Worm (Caenorhabditis elegans) whole organism, L2 larva: ENCODE measurements around the gene ipla-1.

ENCODE experiments used
- C34F6.9 ChIP-seq: fragments of 150-350 bp; optimal IDR thresholded peaks from 2 replicates; lab custom pipeline; 2014; ENCODE audit warnings: missing biosample characterization, missing genetic modification characterization
- R02D3.7 ChIP-seq: fragments of 150-350 bp; optimal IDR thresholded peaks from 2 replicates; lab custom pipeline; 2014; ENCODE audit warnings: missing biosample characterization, missing genetic modification characterization
- Y55F3AM.14 ChIP-seq: fragments of 200-800 bp; sonication (Bioruptor generic); optimal IDR thresholded peaks from 2 replicates; lab custom pipeline; 2018; ENCODE audit warnings: mild to moderate bottlenecking, missing genetic modification characterization, missing compliant biosample characterization
- ZK546.5 ChIP-seq: sonication (generic microtip); optimal IDR thresholded peaks from 2 replicates; lab custom pipeline; 2017; ENCODE audit warnings: missing biosample characterization, missing genetic modification characterization
- alr-1 ChIP-seq: fragments of 150-350 bp; optimal IDR thresholded peaks from 2 replicates; lab custom pipeline; 2014; ENCODE audit warnings: missing biosample characterization, missing genetic modification characterization
- ama-1 ChIP-seq: fragments of 150-350 bp; optimal IDR thresholded peaks from 2 replicates; lab custom pipeline; 2018; ENCODE audit warnings: inconsistent platforms
- ceh-82 ChIP-seq: fragments of 150-350 bp; optimal IDR thresholded peaks from 2 replicates; lab custom pipeline; 2014; ENCODE audit warnings: missing biosample characterization, missing genetic modification characterization
- crh-2 ChIP-seq: sonication (generic microtip); optimal IDR thresholded peaks from 2 replicates; lab custom pipeline; 2017; ENCODE audit warnings: missing biosample characterization, missing genetic modification characterization
- dmd-4 ChIP-seq: sonication (generic microtip); optimal IDR thresholded peaks from 2 replicates; lab custom pipeline; 2017; ENCODE audit warnings: missing biosample characterization, missing genetic modification characterization
- elt-1 ChIP-seq: fragments of 150-350 bp; optimal IDR thresholded peaks from 2 replicates; lab custom pipeline; 2014; ENCODE audit warnings: missing biosample characterization, missing genetic modification characterization
- elt-3 ChIP-seq: sonication (generic microtip); optimal IDR thresholded peaks from 2 replicates; lab custom pipeline; 2017; ENCODE audit warnings: missing biosample characterization, missing genetic modification characterization
- lin-11 ChIP-seq: fragments of 150-350 bp; sonication (generic microtip); optimal IDR thresholded peaks from 2 replicates; lab custom pipeline; 2014; ENCODE audit warnings: missing biosample characterization, missing genetic modification characterization, inconsistent platforms, mixed read lengths
- lin-39 ChIP-seq: fragments of 150-350 bp; optimal IDR thresholded peaks from 2 replicates; lab custom pipeline; 2014; ENCODE audit warnings: missing biosample characterization, missing genetic modification reagents, missing genetic modification characterization
- lsy-2 ChIP-seq, 2 experiments: fragments of 150-350 bp in 1 of 2; sonication (generic microtip) in 1 of 2; optimal IDR thresholded peaks; 2 replicates each; lab custom pipeline; 2014 to 2017; ENCODE audit warnings: missing biosample characterization in 2 of 2, missing genetic modification characterization in 2 of 2
- mab-5 ChIP-seq: fragments of 150-350 bp; optimal IDR thresholded peaks from 2 replicates; lab custom pipeline; 2014; ENCODE audit warnings: missing biosample characterization, missing genetic modification characterization
- mdl-1 ChIP-seq, 2 experiments: fragments of 150-350 bp in 1 of 2; sonication (generic microtip) in 1 of 2; optimal IDR thresholded peaks; 2 replicates each; lab custom pipeline; 2017; ENCODE audit warnings: missing biosample characterization in 2 of 2, missing genetic modification characterization in 2 of 2
- nhr-11 ChIP-seq: fragments of 150-350 bp; optimal IDR thresholded peaks from 2 replicates; lab custom pipeline; 2014; ENCODE audit warnings: missing biosample characterization, missing genetic modification characterization
- nhr-12 ChIP-seq: fragments of 150-350 bp; optimal IDR thresholded peaks from 2 replicates; lab custom pipeline; 2014; ENCODE audit warnings: missing biosample characterization, missing genetic modification characterization
- nhr-129 ChIP-seq: fragments of 150-350 bp; optimal IDR thresholded peaks from 2 replicates; lab custom pipeline; 2014; ENCODE audit warnings: missing biosample characterization, missing genetic modification characterization
- nhr-21 ChIP-seq: fragments of 150-350 bp; optimal IDR thresholded peaks from 2 replicates; lab custom pipeline; 2014; ENCODE audit warnings: missing biosample characterization, missing genetic modification characterization
- nhr-237 ChIP-seq: fragments of 150-350 bp; optimal IDR thresholded peaks from 2 replicates; lab custom pipeline; 2014; ENCODE audit warnings: missing biosample characterization, missing genetic modification characterization
- nhr-25 ChIP-seq: fragments of 150-350 bp; sonication (generic microtip); optimal IDR thresholded peaks from 3 replicates; lab custom pipeline; 2014; ENCODE audit warnings: missing biosample characterization, missing genetic modification characterization
- nhr-77 ChIP-seq: fragments of 150-350 bp; optimal IDR thresholded peaks from 2 replicates; lab custom pipeline; 2014; ENCODE audit warnings: missing biosample characterization, missing genetic modification characterization
- sem-4 ChIP-seq: fragments of 150-350 bp; optimal IDR thresholded peaks from 2 replicates; lab custom pipeline; 2014; ENCODE audit warnings: missing biosample characterization, missing genetic modification reagents, missing genetic modification characterization
- skn-1 ChIP-seq: sonication (generic microtip); optimal IDR thresholded peaks from 2 replicates; lab custom pipeline; 2017; ENCODE audit warnings: missing biosample characterization, missing genetic modification characterization
- snpc-4 ChIP-seq: fragments of 150-350 bp; optimal IDR thresholded peaks from 2 replicates; lab custom pipeline; 2014; ENCODE audit warnings: missing biosample characterization, missing genetic modification characterization
- unc-39 ChIP-seq: fragments of 150-350 bp; optimal IDR thresholded peaks from 2 replicates; lab custom pipeline; 2014; ENCODE audit warnings: missing biosample characterization, missing genetic modification characterization
- unc-55 ChIP-seq: fragments of 150-350 bp; sonication (generic microtip); optimal IDR thresholded peaks from 3 replicates; lab custom pipeline; 2014; ENCODE audit warnings: missing biosample characterization, missing genetic modification reagents, missing genetic modification characterization
- unc-62 ChIP-seq: fragments of 150-350 bp; optimal IDR thresholded peaks from 2 replicates; lab custom pipeline; 2014; ENCODE audit warnings: missing biosample characterization, missing genetic modification reagents, missing genetic modification characterization
- zag-1 ChIP-seq: fragments of 150-350 bp; optimal IDR thresholded peaks from 2 replicates; lab custom pipeline; 2014; ENCODE audit warnings: missing biosample characterization, missing genetic modification characterization
- ztf-1 ChIP-seq: fragments of 200-800 bp; sonication (Bioruptor generic); conservative IDR thresholded peaks from 2 replicates; pipeline ENCODE4 v1.3.6; 2022; ENCODE audit warnings: missing genetic modification characterization, missing compliant biosample characterization
- ztf-11 ChIP-seq: sonication (generic microtip); optimal IDR thresholded peaks from 2 replicates; lab custom pipeline; 2017; ENCODE audit warnings: missing biosample characterization, missing genetic modification characterization
- ztf-4 ChIP-seq: fragments of 150-350 bp; optimal IDR thresholded peaks from 2 replicates; lab custom pipeline; 2014; ENCODE audit warnings: missing biosample characterization, missing genetic modification characterization

ipla-1 gene

DNA sequence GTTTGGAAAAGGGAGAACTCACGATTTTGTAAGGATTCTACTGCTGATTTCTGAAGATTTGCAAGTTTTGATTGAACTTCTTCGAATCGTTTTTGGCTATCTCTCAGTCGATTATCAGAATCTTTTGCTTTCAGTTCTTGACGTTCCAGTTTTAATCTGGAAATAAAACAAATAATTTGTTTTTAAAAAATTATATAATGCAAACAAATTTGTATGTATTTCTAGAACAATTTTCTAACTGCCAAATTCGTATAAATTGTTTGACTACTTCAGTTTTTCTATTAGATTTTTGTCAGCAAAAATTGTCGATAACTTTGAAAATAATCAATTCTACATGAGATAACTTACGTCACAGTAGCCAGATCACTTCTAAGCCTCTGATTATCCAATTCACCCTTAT, 30.3 kb upstream of the ipla-1 start:
- TF ChIP-seq crh-2 (no peak), ztf-11 (tag; lab: Kevin White, UChicago) (no peak), nhr-12 (tag; lab: Kevin White, UChicago) (no peak), mab-5 (no peak), C34F6.9 (no peak)
- TF ChIP-seq, all 48 proteins: peak for 0

DNA sequence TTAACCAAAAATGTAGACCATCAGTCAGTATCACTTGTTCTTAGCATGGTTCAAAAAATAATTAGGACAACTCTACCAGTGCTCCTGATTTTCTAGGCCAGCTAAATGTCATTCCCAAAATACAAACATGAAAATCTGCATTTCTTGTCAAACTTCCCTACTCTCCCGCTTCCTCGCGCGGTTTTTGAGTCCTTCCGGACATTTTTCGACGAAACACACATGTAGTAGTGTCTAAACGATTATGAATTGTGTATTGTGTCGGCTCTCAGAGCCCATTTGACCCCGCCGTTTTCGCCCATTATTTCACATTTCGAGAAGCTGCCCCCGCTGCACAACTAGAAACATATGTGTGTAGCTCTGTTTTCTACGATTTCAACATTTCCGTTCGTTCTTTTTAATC, 25.4 kb upstream of the ipla-1 start, which contains the start of gene F35D11.1:
Gene F35D11.1 (plus strand): TSS at position 301 of the 400 bp plus-strand sequence.
- TF ChIP-seq elt-1 (tag; lab: Kevin White, UChicago) (no peak), zag-1 (tag; lab: Kevin White, UChicago) (no peak), crh-2 (no peak), alr-1 (tag; lab: Kevin White, UChicago) (no peak), Y55F3AM.14 (GFP tag; lab: Kevin White, UChicago) (no peak), dmd-4 (tag; lab: Kevin White, UChicago) (no peak), unc-62 (GFP tag; lab: Kevin White, UChicago) (no peak), sem-4 (no peak)

DNA sequence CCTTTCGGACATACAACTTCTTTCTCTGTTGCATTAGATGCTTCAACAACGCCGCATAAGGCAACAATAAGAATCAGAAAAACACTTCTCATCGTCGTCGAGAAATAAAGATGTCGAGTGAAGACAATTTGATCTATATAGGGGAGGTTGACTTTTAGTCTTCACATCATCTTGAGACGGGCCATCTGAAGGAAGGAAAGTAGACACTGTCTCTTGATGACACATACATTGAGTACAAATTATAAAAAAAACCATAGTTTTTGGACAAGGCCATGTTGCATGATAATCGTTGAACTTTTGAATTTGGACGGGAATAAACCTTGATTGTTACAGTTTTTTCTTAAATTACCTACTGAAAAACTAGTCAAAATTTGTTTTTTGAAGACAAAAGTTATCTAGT, 20.5 kb upstream of the ipla-1 start, which contains the start of gene clec-139:
Gene clec-139 (minus strand): TSS at position 101 of the 400 bp plus-strand sequence.
- no peak for TF ChIP-seq ZK546.5 (tag; lab: Kevin White, UChicago)
- no peak for TF ChIP-seq elt-3 (tag; lab: Kevin White, UChicago)
- no peak for TF ChIP-seq ztf-11 (tag; lab: Kevin White, UChicago)
- no peak for TF ChIP-seq snpc-4 (tag; lab: Kevin White, UChicago)
- no peak for TF ChIP-seq nhr-77 (tag; lab: Kevin White, UChicago)

DNA sequence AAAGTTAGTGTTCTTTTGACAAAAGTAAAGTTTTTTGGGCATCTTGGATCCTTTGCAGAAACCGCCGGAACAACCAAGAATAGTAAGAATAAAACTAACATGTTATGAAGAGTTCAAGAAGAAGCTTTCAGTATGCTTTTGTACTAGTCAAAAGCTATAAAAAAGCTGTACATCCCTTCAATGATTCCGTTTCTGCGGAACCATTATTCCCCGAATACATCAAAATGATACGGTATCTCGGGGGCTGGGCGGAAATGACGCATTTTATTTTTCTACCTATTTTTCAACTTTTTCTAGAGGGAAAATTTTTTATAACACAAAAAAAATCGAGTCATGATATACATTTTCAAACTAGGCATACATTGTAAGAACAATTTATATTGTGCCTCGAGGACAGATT, 18.5 kb upstream of the ipla-1 start, which contains the start of gene clec-138:
Gene clec-138 (minus strand): TSS at position 101 of the 400 bp plus-strand sequence.
- TF ChIP-seq lsy-2 (tag; optimal IDR thresholded peaks at IDR 0.05; lab: Kevin White, UChicago) (no peak), crh-2 (no peak), ama-1 (lab: Kevin White, UChicago) (no peak), lin-11 (tag; lab: Kevin White, UChicago) (no peak), alr-1 (tag; lab: Kevin White, UChicago) (no peak), unc-55 (no peak), unc-62 (GFP tag; lab: Kevin White, UChicago) (no peak), nhr-25 (tag; lab: Kevin White, UChicago) (no peak), skn-1 (tag; lab: Kevin White, UChicago) (no peak), lin-39 (tag; lab: Kevin White, UChicago) (no peak), mdl-1 (tag; optimal IDR thresholded peaks at IDR 0.05; lab: Kevin White, UChicago) (no peak), R02D3.7 (tag; lab: Kevin White, UChicago) (no peak), ztf-11 (tag; lab: Kevin White, UChicago) (no peak), elt-1 (tag; lab: Kevin White, UChicago) (no peak), nhr-11 (tag; lab: Kevin White, UChicago) (no peak), sem-4 (no peak), C34F6.9 (no peak), nhr-21 (no peak)

DNA sequence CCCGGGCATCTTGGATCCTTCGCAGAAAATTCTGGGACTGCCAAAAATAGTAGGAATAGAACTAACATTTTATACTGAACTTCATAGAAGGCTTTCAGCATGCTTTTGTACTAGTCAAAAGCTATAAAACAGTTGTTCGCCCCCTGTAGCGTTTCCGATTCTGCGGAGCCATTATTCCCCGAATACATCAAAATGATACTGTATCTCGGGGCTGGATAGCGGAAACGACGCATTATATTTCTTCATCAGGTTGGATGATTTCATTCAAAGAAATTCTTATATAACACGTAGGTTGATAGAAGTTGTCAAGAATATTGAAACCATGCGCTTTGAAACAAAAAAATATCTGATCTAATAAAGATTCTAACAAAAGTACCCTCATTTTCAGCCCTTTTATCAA, 16.8 kb upstream of the ipla-1 start, which contains the start of gene clec-137:
Gene clec-137 (minus strand): TSS at position 101 of the 400 bp plus-strand sequence.
- TF ChIP-seq nhr-237 (tag; lab: Kevin White, UChicago) (no peak), nhr-12 (tag; lab: Kevin White, UChicago) (no peak), sem-4 (no peak), unc-39 (tag; lab: Kevin White, UChicago) (no peak)

DNA sequence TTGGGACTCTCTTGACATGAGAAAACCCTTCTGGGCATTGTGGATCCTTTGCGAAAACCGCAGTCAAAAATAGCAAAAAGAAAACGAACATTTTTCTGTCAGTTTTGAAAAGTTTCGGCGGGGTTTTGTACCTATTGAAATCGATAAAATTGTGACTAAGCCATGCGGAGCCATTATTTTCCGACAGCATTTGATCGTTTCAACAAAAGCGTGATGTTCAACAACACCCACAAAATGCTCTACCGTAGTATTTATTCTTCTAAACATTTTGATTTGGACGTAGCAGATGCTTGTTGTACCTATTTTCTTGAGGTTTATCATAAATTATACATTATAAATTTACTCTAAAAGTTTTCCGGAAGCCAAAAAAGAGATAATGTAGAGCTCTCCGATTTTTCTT, 15.3 kb upstream of the ipla-1 start, which contains the start of gene clec-136:
Gene clec-136 (minus strand): TSS at position 101 of the 400 bp plus-strand sequence.
- TF ChIP-seq ztf-4 (tag; lab: Kevin White, UChicago) = no peak
- no peak for TF ChIP-seq snpc-4 (tag; lab: Kevin White, UChicago)
- no peak for TF ChIP-seq nhr-25 (tag; lab: Kevin White, UChicago)
- TF ChIP-seq ceh-82 = no peak

DNA sequence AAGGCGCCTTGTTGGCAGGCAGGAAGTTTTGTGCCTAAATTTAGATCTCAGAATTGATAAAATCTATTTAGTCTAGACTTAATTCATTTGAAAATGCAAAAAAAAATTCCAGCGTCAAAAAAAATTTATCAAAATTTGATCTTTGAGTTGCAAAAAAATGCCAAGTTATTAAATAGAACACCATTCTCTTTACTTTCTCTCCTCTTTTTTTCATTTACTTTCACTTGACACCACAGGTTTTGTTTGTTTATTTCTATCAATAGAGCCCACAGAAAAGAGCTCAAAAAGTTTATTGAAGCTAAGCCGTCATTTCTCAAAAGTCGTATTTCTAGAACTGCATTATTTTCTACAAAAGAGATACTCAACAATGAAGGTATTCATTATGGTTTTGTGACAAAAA, 11.5 kb upstream of the ipla-1 start, which contains the start of gene pqn-35:
Gene pqn-35 (plus strand): TSS at position 301 of the 400 bp plus-strand sequence.
- no peak for TF ChIP-seq nhr-129 (tag; lab: Kevin White, UChicago)
- TF ChIP-seq crh-2 = no peak
- no peak for TF ChIP-seq ztf-4 (tag; lab: Kevin White, UChicago)
- TF ChIP-seq lin-39 (tag; lab: Kevin White, UChicago) = no peak
- no peak for TF ChIP-seq ztf-1
- no peak for TF ChIP-seq zag-1 (tag; lab: Kevin White, UChicago)
